Fruit fly (Drosophila melanogaster): Measurements from ENCODE around the gene Rop.
A peak's percentile ranks its signal among the peaks of the same experiment; 100 is the strongest.

Rop gene

DNA sequence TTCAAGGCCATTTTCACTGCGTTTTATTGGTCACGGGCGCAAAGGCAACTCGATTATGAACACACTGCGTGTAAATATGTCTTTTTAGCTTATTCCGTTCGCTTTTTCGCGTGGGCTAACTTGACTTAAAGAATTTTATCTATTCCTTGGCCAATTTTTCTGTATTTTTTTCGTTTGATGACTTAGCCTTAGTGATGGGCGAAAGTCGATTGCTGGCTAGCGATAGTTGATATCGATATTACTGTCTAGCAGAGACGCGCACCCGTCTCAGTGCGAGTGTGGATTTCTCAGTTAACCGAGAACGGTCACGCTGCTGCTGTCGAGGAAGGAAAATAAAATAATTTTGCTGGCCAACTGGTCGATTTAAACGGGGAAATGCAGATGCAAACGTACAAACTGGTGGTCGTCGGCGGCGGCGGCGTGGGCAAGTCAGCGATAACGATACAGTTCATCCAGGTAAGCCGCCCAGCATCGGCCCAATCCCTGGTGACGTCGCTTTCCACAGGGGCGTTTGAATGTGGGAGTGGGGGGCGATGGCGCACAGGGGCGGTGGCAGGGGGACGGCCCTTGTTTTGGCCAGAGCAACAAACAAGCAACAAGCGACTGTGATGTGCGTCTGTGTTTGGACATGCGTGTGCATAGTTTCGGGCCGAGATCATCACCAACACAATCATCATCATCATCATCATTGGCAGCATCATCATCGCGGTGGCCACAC lies at the start of gene Rop, which contains the start of gene Ras64B (continued):
- no peak for TF ChIP-seq gem (tag; optimal IDR thresholded peaks at IDR 0.05)
- no peak for TF ChIP-seq mam (GFP tag; optimal IDR thresholded peaks at IDR 0.05)
- TF ChIP-seq CG1832 (GFP tag; optimal IDR thresholded peaks at IDR 0.05), result no peak
- no peak for TF ChIP-seq az2 (GFP tag; optimal IDR thresholded peaks at IDR 0.05)
- TF ChIP-seq CG31441 (GFP tag; IDR thresholded peaks at IDR 0.05), result peak; percentile 30; the same call in 1 of the 2 replicates
- peak; percentile 62 for TF ChIP-seq Myb (GFP tag; optimal IDR thresholded peaks at IDR 0.05)
- TF ChIP-seq CG13894 (tag; optimal IDR thresholded peaks at IDR 0.05), result peak; percentile 41
- TF ChIP-seq CG32767 (GFP tag; IDR thresholded peaks at IDR 0.05), result peak; percentile 56; the same call in 1 of the 2 replicates
- peak; percentile 96 for TF ChIP-seq ftz-f1 (GFP tag; optimal IDR thresholded peaks at IDR 0.05)
- no peak for TF ChIP-seq CG9437 (GFP tag; optimal IDR thresholded peaks at IDR 0.05)
- TF ChIP-seq CG7786 (GFP tag; optimal IDR thresholded peaks at IDR 0.05), result peak; percentile 15
- TF ChIP-seq CG3847 (GFP tag; IDR thresholded peaks at IDR 0.05), result peak; percentile 48
- TF ChIP-seq prd (optimal IDR thresholded peaks at IDR 0.05), result no peak
- no peak for TF ChIP-seq prd (GFP tag; IDR thresholded peaks at IDR 0.05)
- TF ChIP-seq h (optimal IDR thresholded peaks at IDR 0.05), result no peak
- TF ChIP-seq Ptx1 (GFP tag; IDR thresholded peaks at IDR 0.05), result no peak
- no peak for TF ChIP-seq HLH3B (GFP tag; IDR thresholded peaks at IDR 0.05)
- no peak for TF ChIP-seq Chrac-16 (GFP tag; optimal IDR thresholded peaks at IDR 0.05)
- no peak for TF ChIP-seq CG1792 (GFP tag; optimal IDR thresholded peaks at IDR 0.05)
- no peak for TF ChIP-seq ham (GFP tag; IDR thresholded peaks at IDR 0.05)
- TF ChIP-seq tup (GFP tag; optimal IDR thresholded peaks at IDR 0.05), result no peak
- TF ChIP-seq CG12236 (GFP tag; optimal IDR thresholded peaks at IDR 0.05), result no peak
- TF ChIP-seq caup (GFP tag; optimal IDR thresholded peaks at IDR 0.05; ENCODE audit: severe bottlenecking), result peak; percentile 40
- TF ChIP-seq CG31388 (GFP tag; optimal IDR thresholded peaks at IDR 0.05), result no peak
- TF ChIP-seq lov (optimal IDR thresholded peaks at IDR 0.05), result no peak
- TF ChIP-seq lov (GFP tag; IDR thresholded peaks at IDR 0.05), result no peak
- TF ChIP-seq CG7271 (tag; optimal IDR thresholded peaks at IDR 0.05), result peak; percentile 1
- TF ChIP-seq wek (GFP tag; optimal IDR thresholded peaks at IDR 0.05), result no peak
- TF ChIP-seq Meics (GFP tag; optimal IDR thresholded peaks at IDR 0.05), result peak; percentile 31
- TF ChIP-seq CG7372 (GFP tag; IDR thresholded peaks at IDR 0.05), result no peak
- peak; percentile 53 for TF ChIP-seq CG8290 (GFP tag; optimal IDR thresholded peaks at IDR 0.05)
- peak in 1 of 2 experiments; percentile 84 for TF ChIP-seq CG8290 (tag; optimal IDR thresholded peaks at IDR 0.05)
- TF ChIP-seq Atf6 (GFP tag; IDR thresholded peaks at IDR 0.05), result no peak
- TF ChIP-seq CG3065 (GFP tag; optimal IDR thresholded peaks at IDR 0.05), result no peak
- TF ChIP-seq CG13775 (GFP tag; optimal IDR thresholded peaks at IDR 0.05), result peak; percentile 32
- TF ChIP-seq dmrt99B (tag; optimal IDR thresholded peaks at IDR 0.05), result no peak
- TF ChIP-seq CG17912 (GFP tag; optimal IDR thresholded peaks at IDR 0.05), result no peak
- TF ChIP-seq Ada2b (GFP tag; IDR thresholded peaks at IDR 0.05), result no peak
- TF ChIP-seq CG12299 (tag; optimal IDR thresholded peaks at IDR 0.05), result peak; percentile 2
- no peak for TF ChIP-seq Ssrp (tag; optimal IDR thresholded peaks at IDR 0.05)
- peak; percentile 50 for TF ChIP-seq nerfin-2 (GFP tag; IDR thresholded peaks at IDR 0.05; ENCODE audit: partially characterized antibody)
- TF ChIP-seq Lpt (GFP tag; optimal IDR thresholded peaks at IDR 0.05), result no peak
- peak; percentile 6 for TF ChIP-seq pho (GFP tag; optimal IDR thresholded peaks at IDR 0.05)
- TF ChIP-seq CG4854 (GFP tag; optimal IDR thresholded peaks at IDR 0.05), result peak; percentile 13
- peak; percentile 12 for TF ChIP-seq CG12155 (GFP tag; optimal IDR thresholded peaks at IDR 0.05)
- no peak for TF ChIP-seq klu (GFP tag; IDR thresholded peaks at IDR 0.05)
- TF ChIP-seq slp2 (GFP tag; optimal IDR thresholded peaks at IDR 0.05), result peak; percentile 7
- no peak for TF ChIP-seq B-H1 (GFP tag; IDR thresholded peaks at IDR 0.05)
- TF ChIP-seq eve (GFP tag; optimal IDR thresholded peaks at IDR 0.05), result no peak
- no peak for TF ChIP-seq Antp (GFP tag; optimal IDR thresholded peaks at IDR 0.05)
- peak; percentile 89 for TF ChIP-seq Ets65A (GFP tag)
- no peak for TF ChIP-seq tx (GFP tag; optimal IDR thresholded peaks at IDR 0.05)
- TF ChIP-seq disco-r (GFP tag; optimal IDR thresholded peaks at IDR 0.05), result no peak
